Fruit fly (Drosophila melanogaster): Measurements from ENCODE around the gene CG34393.

CG34393 gene

DNA sequence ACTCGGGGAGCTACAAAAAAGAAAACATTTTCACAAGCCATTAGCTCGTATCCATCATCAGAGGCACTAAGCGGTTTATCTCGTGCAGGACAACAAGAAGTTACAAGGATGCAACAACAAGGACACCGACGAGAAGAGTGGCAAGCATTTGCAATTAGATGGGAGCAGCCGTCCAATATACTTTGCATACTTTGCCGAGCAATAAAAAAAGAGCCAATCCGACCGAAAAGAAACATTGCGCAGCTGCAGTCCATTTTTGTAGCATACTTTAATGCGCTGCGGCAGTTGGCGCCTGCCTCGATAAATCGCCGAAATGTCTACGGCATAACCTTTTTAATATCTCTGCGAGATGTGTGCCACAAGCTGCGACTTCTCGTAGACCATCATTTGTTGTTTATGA lies 68.7 kb downstream of the CG34393 start (continued):
- no peak for TF ChIP-seq CG30431 (GFP tag; optimal IDR thresholded peaks at IDR 0.05)

DNA sequence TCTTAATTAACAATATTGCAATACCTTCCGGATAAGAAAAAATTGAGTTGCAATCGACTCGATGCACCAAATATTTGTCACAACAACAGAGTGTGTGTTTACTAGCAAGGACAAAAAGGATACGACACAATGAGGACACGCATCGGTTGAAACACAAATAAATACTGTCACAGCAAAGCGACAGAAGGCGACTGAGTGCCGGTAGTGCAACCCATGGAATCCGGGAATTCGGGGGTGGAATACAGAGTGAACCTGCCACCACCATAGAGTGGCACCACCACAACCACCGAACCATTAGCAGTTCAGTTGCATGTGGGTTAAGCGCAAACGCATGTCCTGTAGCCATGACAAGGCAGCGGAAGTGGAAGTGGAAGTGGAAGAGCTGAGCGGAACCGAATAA lies 69.9 kb downstream of the CG34393 start:
- TF ChIP-seq lbe (GFP tag; optimal IDR thresholded peaks at IDR 0.05) = no peak
- TF ChIP-seq nerfin-1 (tag; optimal IDR thresholded peaks at IDR 0.05) = peak; percentile 94

DNA sequence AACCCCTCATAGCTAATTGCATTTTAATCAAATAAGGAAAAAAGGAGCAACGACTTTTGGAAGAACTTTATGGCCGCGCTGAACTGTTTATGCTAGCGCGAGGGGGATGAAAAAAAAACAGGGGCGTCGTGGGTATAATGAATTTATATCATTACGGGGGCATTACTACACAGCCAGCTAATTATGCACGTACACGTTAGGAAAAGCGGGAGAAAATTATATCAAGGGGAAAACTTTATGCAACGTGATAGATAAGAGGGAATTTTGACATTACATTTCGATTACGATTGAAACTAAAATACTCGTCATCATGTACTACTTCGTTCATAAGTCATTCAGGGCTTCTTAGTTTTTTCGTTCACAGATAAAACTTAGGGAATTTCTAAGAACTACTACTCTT lies 72.0 kb downstream of the CG34393 start, which contains the start of gene CG15403:
Gene CG15403, plus strand, starts transcription at position 301 of the 400 bp plus-strand sequence.
- TF ChIP-seq sqz (GFP tag; optimal IDR thresholded peaks at IDR 0.05) (no peak), CG6854 (GFP tag; optimal IDR thresholded peaks at IDR 0.05) (no peak), Xbp1 (GFP tag; optimal IDR thresholded peaks at IDR 0.05) (no peak), CG17802 (tag; optimal IDR thresholded peaks at IDR 0.05) (no peak), MTF-1 (GFP tag; optimal IDR thresholded peaks at IDR 0.05; ENCODE audit: borderline replicate concordance) (no peak), CG18764 (GFP tag; optimal IDR thresholded peaks at IDR 0.05) (no peak), Mrtf (GFP tag; IDR thresholded peaks at IDR 0.05) (no peak), Nf-YB (GFP tag; optimal IDR thresholded peaks at IDR 0.05) (no peak), Nf-YC (tag; optimal IDR thresholded peaks at IDR 0.05) (no peak), CG9932 (GFP tag; IDR thresholded peaks at IDR 0.05) (no peak)

DNA sequence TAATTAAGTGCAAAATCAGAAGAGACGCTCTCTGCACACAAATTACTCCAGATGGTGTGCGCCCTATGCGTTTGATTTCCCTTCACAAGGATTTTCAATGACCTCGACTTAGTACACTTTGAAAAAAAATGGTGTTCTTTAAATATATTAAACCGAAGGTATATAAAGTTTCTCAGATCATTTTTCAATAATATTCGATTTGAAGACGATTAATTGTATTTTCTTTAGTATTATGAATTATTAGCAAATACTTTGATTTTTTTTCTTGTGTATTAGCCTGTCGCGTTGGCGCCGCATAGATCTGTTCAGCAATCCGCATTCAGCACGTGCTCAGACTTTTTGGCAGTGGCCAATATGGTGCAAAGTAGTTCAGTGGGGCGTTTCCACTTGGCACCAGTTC lies 72.5 kb downstream of the CG34393 start:
- TF ChIP-seq HmgD (GFP tag; optimal IDR thresholded peaks at IDR 0.05) (no peak), Dll (GFP tag; IDR thresholded peaks at IDR 0.05; ENCODE audit: partially characterized antibody) (no peak), CG17385 (GFP tag; optimal IDR thresholded peaks at IDR 0.05) (no peak), CG14050 (GFP tag; IDR thresholded peaks at IDR 0.05) (no peak), abd-A (tag; optimal IDR thresholded peaks at IDR 0.05) (no peak), rib (GFP tag; IDR thresholded peaks at IDR 0.05) (no peak), Asciz (GFP tag; optimal IDR thresholded peaks at IDR 0.05) (no peak), CG31224 (GFP tag; IDR thresholded peaks at IDR 0.05) (no peak), CG1233 (GFP tag; optimal IDR thresholded peaks at IDR 0.05) (no peak), Med (GFP tag) (no peak), Abd-B (GFP tag; optimal IDR thresholded peaks at IDR 0.05) (no peak), Taf1 (GFP tag; IDR thresholded peaks at IDR 0.05) (no peak), CG13123 (GFP tag; optimal IDR thresholded peaks at IDR 0.05) (no peak), CG13296 (GFP tag; optimal IDR thresholded peaks at IDR 0.05) (no peak), CG5180 (GFP tag; optimal IDR thresholded peaks at IDR 0.05) (no peak), Max (GFP tag; optimal IDR thresholded peaks at IDR 0.05) (no peak), vvl (GFP tag; IDR thresholded peaks at IDR 0.05) (0 out of 2 replicates have a peak, but pooled peaks have one; percentile 13), CG14667 (GFP tag; IDR thresholded peaks at IDR 0.05) (no peak), ara (GFP tag; IDR thresholded peaks at IDR 0.05) (no peak), CG14965 (GFP tag; optimal IDR thresholded peaks at IDR 0.05; ENCODE audit: borderline replicate concordance) (no peak), phol (tag; optimal IDR thresholded peaks at IDR 0.05) (peak; percentile 26), CG32532 (GFP tag; IDR thresholded peaks at IDR 0.05) (no peak), CG1792 (GFP tag; optimal IDR thresholded peaks at IDR 0.05) (no peak), CG4360 (GFP tag; IDR thresholded peaks at IDR 0.05) (no peak), CG2712 (tag; optimal IDR thresholded peaks at IDR 0.05) (no peak), tll (GFP tag; optimal IDR thresholded peaks at IDR 0.05) (no peak), CG11723 (GFP tag; optimal IDR thresholded peaks at IDR 0.05) (no peak), CG14710 (tag; optimal IDR thresholded peaks at IDR 0.05) (no peak), sd (tag; optimal IDR thresholded peaks at IDR 0.05) (no peak), HLH4C (GFP tag; IDR thresholded peaks at IDR 0.05; ENCODE audit: partially characterized antibody) (no peak), CG17359 (tag; optimal IDR thresholded peaks at IDR 0.05) (peak; percentile 10), Vsx1 (GFP tag; optimal IDR thresholded peaks at IDR 0.05) (no peak), CG15514 (GFP tag; optimal IDR thresholded peaks at IDR 0.05) (no peak)

Data from whole organism, embryonic.